Worm (Caenorhabditis elegans) whole organism, L4/young adult: ENCODE measurements around the gene R10H10.3.

Source experiments
- W03F9.2 ChIP-seq: fragments of 150-350 bp; optimal IDR thresholded peaks from 2 replicates; lab custom pipeline; 2014; ENCODE audit warnings: missing biosample characterization, missing genetic modification characterization
- dao-5 ChIP-seq: sonication (generic microtip); optimal IDR thresholded peaks from 2 replicates; lab custom pipeline; 2016; ENCODE audit warnings: missing genotype, missing genetic modification characterization, moderate library complexity, missing compliant biosample characterization
- him-1 ChIP-seq: sonication (generic microtip); optimal IDR thresholded peaks from 2 replicates; lab custom pipeline; 2016; ENCODE audit warnings: missing genotype, missing genetic modification reagents, missing genetic modification characterization, missing compliant biosample characterization

The R10H10.3 gene

ce11 chrIV:10388263-10388662 lies at the start of gene R10H10.3:
R10H10.3 (plus strand) TSS chrIV:10388505.
- TF ChIP-seq dao-5, result no peak
- no peak for TF ChIP-seq him-1 (tag; lab: Kevin White, UChicago)
- no peak for TF ChIP-seq W03F9.2 (tag; lab: Kevin White, UChicago)

- TF ChIP-seq dao-5 (no peak), him-1 (tag; lab: Kevin White, UChicago) (no peak), W03F9.2 (tag; lab: Kevin White, UChicago) (no peak)
These were observed 48.6 kb upstream of the R10H10.3 start for ce11 chrIV:10339701-10340100.

ce11 chrIV:10341618-10342360 lies 46.5 kb upstream of the R10H10.3 start:
- TF ChIP-seq dao-5, result no peak
- peak; percentile 9 for TF ChIP-seq him-1 (tag; lab: Kevin White, UChicago)
- no peak for TF ChIP-seq W03F9.2 (tag; lab: Kevin White, UChicago)

ce11 chrIV:10342361-10342706 lies 46.0 kb upstream of the R10H10.3 start:
- peak; percentile 27 for TF ChIP-seq W03F9.2 (tag; lab: Kevin White, UChicago)
- no peak for TF ChIP-seq dao-5

- peak; percentile 1 for TF ChIP-seq him-1 (tag; lab: Kevin White, UChicago)
- TF ChIP-seq dao-5, result no peak
These were observed 43.7 kb upstream of the R10H10.3 start for ce11 chrIV:10344621-10345020.

ce11 chrIV:10345486-10345885 lies 42.8 kb upstream of the R10H10.3 start:
- TF ChIP-seq him-1 (tag; lab: Kevin White, UChicago), result no peak
- TF ChIP-seq dao-5, result no peak
- TF ChIP-seq W03F9.2 (tag; lab: Kevin White, UChicago), result no peak

- TF ChIP-seq him-1 (tag; lab: Kevin White, UChicago) (peak; percentile 32), dao-5 (no peak), W03F9.2 (tag; lab: Kevin White, UChicago) (peak; percentile 7)
These were observed 42.3 kb upstream of the R10H10.3 start for ce11 chrIV:10345990-10346389.

ce11 chrIV:10346948-10347347 lies 41.4 kb upstream of the R10H10.3 start:
- TF ChIP-seq dao-5 (no peak), him-1 (tag; lab: Kevin White, UChicago) (no peak), W03F9.2 (tag; lab: Kevin White, UChicago) (no peak)

- TF ChIP-seq him-1 (tag; lab: Kevin White, UChicago), result no peak
These were observed 40.8 kb upstream of the R10H10.3 start for ce11 chrIV:10347528-10347927.

- TF ChIP-seq dao-5 (no peak), W03F9.2 (tag; lab: Kevin White, UChicago) (no peak), him-1 (tag; lab: Kevin White, UChicago) (no peak)
These were observed 38.2 kb upstream of the R10H10.3 start, which contains the start of the genes unc-43 and Y43C5B.3 for ce11 chrIV:10349871-10350640. unc-43 (minus strand) TSS chrIV:10350217. Y43C5B.3 (plus strand) TSS chrIV:10350590.

- TF ChIP-seq W03F9.2 (tag; lab: Kevin White, UChicago) (no peak), dao-5 (no peak), him-1 (tag; lab: Kevin White, UChicago) (no peak)
These were observed 36.1 kb upstream of the R10H10.3 start, which contains the start of gene Y43C5B.2 for ce11 chrIV:10352243-10352642. Y43C5B.2 (minus strand) TSS chrIV:10352343.

ce11 chrIV:10357072-10357471 lies 31.2 kb upstream of the R10H10.3 start, which contains the start of gene R11A8.1:
R11A8.1 (minus strand) TSS chrIV:10357172.
- TF ChIP-seq dao-5 (no peak), him-1 (tag; lab: Kevin White, UChicago) (no peak), W03F9.2 (tag; lab: Kevin White, UChicago) (no peak)

- TF ChIP-seq dao-5 (no peak), W03F9.2 (tag; lab: Kevin White, UChicago) (no peak), him-1 (tag; lab: Kevin White, UChicago) (no peak)
These were observed 30.5 kb upstream of the R10H10.3 start, which contains the start of gene gkow-1 for ce11 chrIV:10357842-10358241. gkow-1 (plus strand) TSS chrIV:10358142.

ce11 chrIV:10360336-10360735 lies 28.0 kb upstream of the R10H10.3 start, which contains the start of gene ugt-59:
ugt-59 (plus strand) TSS chrIV:10360636.
- TF ChIP-seq dao-5, result no peak
- no peak for TF ChIP-seq W03F9.2 (tag; lab: Kevin White, UChicago)
- TF ChIP-seq him-1 (tag; lab: Kevin White, UChicago), result no peak
